Fruit fly (Drosophila melanogaster): ENCODE data around the gene Klp3A.

Gene Klp3A

dm6 chrX:2581793-2582503 is 21.9 kb downstream of the Klp3A start (continued):
- TF ChIP-seq Opbp (GFP tag; IDR thresholded peaks at IDR 0.05; ENCODE audit: partially characterized antibody) (no peak), shn (GFP tag; optimal IDR thresholded peaks at IDR 0.05) (peak; percentile 71), CG18262 (tag; optimal IDR thresholded peaks at IDR 0.05) (peak; percentile 40), CG12769 (tag; optimal IDR thresholded peaks at IDR 0.05) (peak; percentile 92), bbx (GFP tag; IDR thresholded peaks at IDR 0.05; ENCODE audit: partially characterized antibody) (no peak), MESR4 (GFP tag; optimal IDR thresholded peaks at IDR 0.05) (no peak), CG6791 (GFP tag; IDR thresholded peaks at IDR 0.05; ENCODE audit: partially characterized antibody) (no peak), ken (GFP tag; IDR thresholded peaks at IDR 0.05) (peak; percentile 54; the same call in 1 of the 3 replicates), Nf-YB (GFP tag; optimal IDR thresholded peaks at IDR 0.05) (peak; percentile 39), CG33213 (GFP tag; optimal IDR thresholded peaks at IDR 0.05) (peak; percentile 40), CG9215 (GFP tag; IDR thresholded peaks at IDR 0.05) (peak; percentile 69), dpn (GFP tag; optimal IDR thresholded peaks at IDR 0.05) (peak; percentile 82 to 84), CG4617 (GFP tag; optimal IDR thresholded peaks at IDR 0.05; ENCODE audit: borderline replicate concordance) (peak; percentile 21), tio (GFP tag; optimal IDR thresholded peaks at IDR 0.05) (peak; percentile 64), PHDP (tag; optimal IDR thresholded peaks at IDR 0.05) (peak; percentile 70), CG6854 (GFP tag; optimal IDR thresholded peaks at IDR 0.05) (peak; percentile 78), Abd-B (GFP tag; optimal IDR thresholded peaks at IDR 0.05) (peak; percentile 50), eyg (GFP tag; optimal IDR thresholded peaks at IDR 0.05) (peak; percentile 45), pho (GFP tag; optimal IDR thresholded peaks at IDR 0.05) (peak; percentile 80), Dp (GFP tag; optimal IDR thresholded peaks at IDR 0.05) (no peak), CG17612 (GFP tag; IDR thresholded peaks at IDR 0.05) (no peak), Xbp1 (GFP tag; optimal IDR thresholded peaks at IDR 0.05) (peak; percentile 77), repo (GFP tag; optimal IDR thresholded peaks at IDR 0.05) (peak; percentile 55), Asciz (GFP tag; optimal IDR thresholded peaks at IDR 0.05) (peak; percentile 32), CG2120 (GFP tag; optimal IDR thresholded peaks at IDR 0.05) (peak; percentile 93), eve (GFP tag; optimal IDR thresholded peaks at IDR 0.05) (no peak), dmrt11E (tag; optimal IDR thresholded peaks at IDR 0.05) (no peak), crc (GFP tag; optimal IDR thresholded peaks at IDR 0.05) (peak; percentile 66), CG10274 (GFP tag; optimal IDR thresholded peaks at IDR 0.05) (peak; percentile 23), CG5180 (GFP tag; optimal IDR thresholded peaks at IDR 0.05) (peak; percentile 3), psq (GFP tag; optimal IDR thresholded peaks at IDR 0.05) (no peak), Kr (GFP tag; optimal IDR thresholded peaks at IDR 0.05) (no peak), nmo (GFP tag; optimal IDR thresholded peaks at IDR 0.05) (peak; percentile 48), usp (GFP tag; optimal IDR thresholded peaks at IDR 0.05) (no peak), CG31365 (tag; optimal IDR thresholded peaks at IDR 0.05) (peak; percentile 45), CG10366 (GFP tag; IDR thresholded peaks at IDR 0.05) (peak; percentile 74), CG12071 (GFP tag; optimal IDR thresholded peaks at IDR 0.05) (peak; percentile 82), Dbx (GFP tag; IDR thresholded peaks at IDR 0.05) (peak; percentile 91), stc (GFP tag; IDR thresholded peaks at IDR 0.05) (peak; percentile 77), CG10543 (GFP tag; optimal IDR thresholded peaks at IDR 0.05) (peak; percentile 51), CG7786 (GFP tag; optimal IDR thresholded peaks at IDR 0.05) (peak; percentile 85), wor (GFP tag; IDR thresholded peaks at IDR 0.05) (peak; percentile 32; the same call in 1 of the 2 replicates), NC2β (GFP tag; optimal IDR thresholded peaks at IDR 0.05) (peak; percentile 40), mld (GFP tag; IDR thresholded peaks at IDR 0.05; ENCODE audit: partially characterized antibody) (no peak), CG7963 (GFP tag; IDR thresholded peaks at IDR 0.05; ENCODE audit: partially characterized antibody) (no peak), CG6175 (GFP tag; IDR thresholded peaks at IDR 0.05) (no peak), sr (GFP tag; IDR thresholded peaks at IDR 0.05) (peak; percentile 33; the same call in 1 of the 3 replicates), CG1792 (GFP tag; optimal IDR thresholded peaks at IDR 0.05) (peak; percentile 64), CG9797 (GFP tag; optimal IDR thresholded peaks at IDR 0.05) (no peak)

Data from whole organism, embryonic.